Fruit fly (Drosophila melanogaster) whole organism, embryonic: ENCODE measurements around the gene CG11470.
A peak's percentile ranks its signal among the peaks of the same experiment; 100 is the strongest.

ENCODE experiments used
- Atf-2 ChIP-seq: fragments of 200-800 bp; sonication (Bioruptor generic); optimal IDR thresholded peaks from 2 replicates; lab custom pipeline; 2016; ENCODE audit warnings: missing biosample characterization, missing genetic modification characterization
- Awh ChIP-seq: fragments of 200-800 bp; sonication (Bioruptor generic); IDR thresholded peaks from 2 replicates; pipeline ENCODE4, ENCODE4 v1.3.6; 2022; ENCODE audit warnings: missing biosample characterization, missing genetic modification characterization
- CG11456 ChIP-seq: fragments of 200-800 bp; sonication (Bioruptor generic); IDR thresholded peaks from 3 replicates; pipeline ENCODE4 v1.3.6; 2022; ENCODE audit warnings: missing biosample characterization, missing genetic modification characterization
- CG12942 ChIP-seq: fragments of 200-800 bp; sonication (Bioruptor generic); optimal IDR thresholded peaks from 3 replicates; lab custom pipeline; 2016; ENCODE audit warnings: missing biosample characterization, missing genetic modification characterization
- CG14014 ChIP-seq: fragments of 200-800 bp; sonication (Bioruptor generic); IDR thresholded peaks from 2 replicates; pipeline ENCODE4 v1.3.6; 2022; ENCODE audit warnings: missing biosample characterization, missing genetic modification characterization
- CG15514 ChIP-seq: fragments of 200-800 bp; sonication (Bioruptor generic); optimal IDR thresholded peaks from 3 replicates; lab custom pipeline; 2017; ENCODE audit warnings: missing biosample characterization, missing genetic modification characterization, mild to moderate bottlenecking, moderate library complexity, missing genetic modification reagents
- CG15601 ChIP-seq: fragments of 200-800 bp; sonication (Bioruptor generic); optimal IDR thresholded peaks from 3 replicates; lab custom pipeline; 2019; ENCODE audit warnings: missing biosample characterization, mild to moderate bottlenecking, missing genetic modification characterization, moderate library complexity
- CG15696 ChIP-seq: fragments of 200-800 bp; sonication (Bioruptor generic); optimal IDR thresholded peaks from 2 replicates; lab custom pipeline; 2019; ENCODE audit warnings: missing biosample characterization, mild to moderate bottlenecking, missing genetic modification characterization, moderate library complexity
- CG17186 ChIP-seq: fragments of 200-800 bp; sonication (Bioruptor generic); optimal IDR thresholded peaks from 3 replicates; lab custom pipeline; 2017; ENCODE audit warnings: missing biosample characterization, missing genetic modification reagents, missing genetic modification characterization
- CG17612 ChIP-seq: fragments of 200-800 bp; sonication (Bioruptor generic); IDR thresholded peaks from 2 replicates; pipeline ENCODE4 v1.3.6; 2022; ENCODE audit warnings: missing biosample characterization, missing genetic modification characterization
- CG2889 ChIP-seq: fragments of 200-800 bp; sonication (Bioruptor generic); IDR thresholded peaks from 3 replicates; pipeline ENCODE4 v1.3.6; 2022; ENCODE audit warnings: missing biosample characterization, missing genetic modification characterization
- CG31441 ChIP-seq: fragments of 200-800 bp; sonication (Bioruptor generic); IDR thresholded peaks from 2 replicates; pipeline ENCODE4 v1.3.6; 2022; ENCODE audit warnings: missing biosample characterization, missing genetic modification characterization
- CG33213 ChIP-seq: fragments of 200-800 bp; sonication (Bioruptor generic); optimal IDR thresholded peaks from 3 replicates; lab custom pipeline; 2016; ENCODE audit warnings: missing biosample characterization, missing genetic modification characterization
- CG3838 ChIP-seq: fragments of 200-800 bp; sonication (Bioruptor generic); optimal IDR thresholded peaks from 3 replicates; lab custom pipeline; 2016; ENCODE audit warnings: missing biosample characterization, missing genetic modification characterization
- CG4854 ChIP-seq: fragments of 200-800 bp; sonication (Bioruptor generic); optimal IDR thresholded peaks from 2 replicates; lab custom pipeline; 2016; ENCODE audit warnings: missing biosample characterization, missing genetic modification characterization, inconsistent platforms
- CG6175 ChIP-seq: fragments of 200-800 bp; sonication (Bioruptor generic); IDR thresholded peaks from 3 replicates; pipeline ENCODE4 v1.3.6; 2022; ENCODE audit warnings: missing biosample characterization, missing genetic modification characterization
- CG7745 ChIP-seq: fragments of 200-800 bp; sonication (Bioruptor generic); optimal IDR thresholded peaks from 2 replicates; lab custom pipeline; 2018; ENCODE audit warnings: missing biosample characterization, mild to moderate bottlenecking, missing genetic modification characterization, moderate library complexity
- CG7839 ChIP-seq: fragments of 200-800 bp; sonication (Bioruptor generic); optimal IDR thresholded peaks from 3 replicates; lab custom pipeline; 2018; ENCODE audit warnings: missing biosample characterization, mild to moderate bottlenecking, missing genetic modification characterization, moderate library complexity
- CG8290 ChIP-seq, 3 experiments: fragments of 200-800 bp; sonication (Bioruptor generic); optimal IDR thresholded peaks; 2 replicates each; lab custom pipeline; 2016 to 2019; ENCODE audit warnings: missing biosample characterization in 3 of 3, missing genetic modification characterization in 3 of 3, mild to moderate bottlenecking in 2 of 3, moderate library complexity in 1 of 3
- CG9817 ChIP-seq: fragments of 200-800 bp; sonication (Bioruptor generic); optimal IDR thresholded peaks from 2 replicates; lab custom pipeline; 2018; ENCODE audit warnings: missing biosample characterization, mild to moderate bottlenecking, missing genetic modification characterization, moderate library complexity
- Chrac-16 ChIP-seq: fragments of 200-800 bp; sonication (Bioruptor generic); optimal IDR thresholded peaks from 3 replicates; lab custom pipeline; 2016; ENCODE audit warnings: missing biosample characterization, missing genetic modification characterization
- D19B ChIP-seq: fragments of 200-800 bp; sonication (Bioruptor generic); optimal IDR thresholded peaks from 2 replicates; lab custom pipeline; 2017; ENCODE audit warnings: missing biosample characterization, mild to moderate bottlenecking, missing genetic modification characterization
- Dip2 ChIP-seq: fragments of 200-800 bp; sonication (Bioruptor generic); IDR thresholded peaks from 2 replicates; pipeline ENCODE4 v1.3.6; 2022; ENCODE audit warnings: missing biosample characterization, missing genetic modification characterization
- Doc2 ChIP-seq: fragments of 200-800 bp; sonication (Bioruptor generic); IDR thresholded peaks from 2 replicates; pipeline ENCODE4 v1.3.6; 2022; ENCODE audit warnings: missing biosample characterization, missing genetic modification characterization
- Dp ChIP-seq: fragments of 200-800 bp; sonication (Bioruptor generic); optimal IDR thresholded peaks from 2 replicates; lab custom pipeline; 2018; ENCODE audit warnings: missing biosample characterization, mild to moderate bottlenecking, missing genetic modification characterization, moderate library complexity
- Fer3 ChIP-seq: fragments of 200-800 bp; sonication (Bioruptor generic); optimal IDR thresholded peaks from 2 replicates; lab custom pipeline; 2018; ENCODE audit warnings: missing biosample characterization, mild to moderate bottlenecking, missing genetic modification characterization, moderate library complexity
- Gsc ChIP-seq: fragments of 200-800 bp; sonication (Bioruptor generic); IDR thresholded peaks from 2 replicates; pipeline ENCODE4 v1.3.6; 2022; ENCODE audit warnings: missing biosample characterization, missing genetic modification characterization
- H15 ChIP-seq: fragments of 200-800 bp; sonication (Bioruptor generic); IDR thresholded peaks from 3 replicates; pipeline ENCODE4 v1.3.6; 2022; ENCODE audit warnings: missing biosample characterization, missing genetic modification characterization
- Hmx ChIP-seq: fragments of 200-800 bp; sonication (Bioruptor generic); optimal IDR thresholded peaks from 2 replicates; lab custom pipeline; 2016; ENCODE audit warnings: missing biosample characterization, missing genetic modification characterization
- Lpt ChIP-seq: fragments of >200 bp; optimal IDR thresholded peaks from 2 replicates; lab custom pipeline; 2018; ENCODE audit warnings: missing biosample characterization, missing genetic modification characterization
- MTF-1 ChIP-seq: fragments of 200-800 bp; sonication (Bioruptor generic); optimal IDR thresholded peaks from 2 replicates; lab custom pipeline; 2018; ENCODE audit warnings: missing biosample characterization, mild to moderate bottlenecking, missing genetic modification characterization, borderline replicate concordance
- Poxn ChIP-seq: fragments of 200-800 bp; sonication (Bioruptor generic); IDR thresholded peaks from 2 replicates; pipeline ENCODE4 v1.3.6; 2022; ENCODE audit warnings: missing biosample characterization, missing genetic modification characterization
- Sry-β ChIP-seq: fragments of 200-800 bp; sonication (Bioruptor generic); optimal IDR thresholded peaks from 2 replicates; lab custom pipeline; 2018; ENCODE audit warnings: missing biosample characterization, mild to moderate bottlenecking, missing genetic modification characterization, moderate library complexity
- Sry-δ ChIP-seq: fragments of 200-800 bp; sonication (Bioruptor generic); optimal IDR thresholded peaks from 2 replicates; lab custom pipeline; 2016; ENCODE audit warnings: missing biosample characterization, missing genetic modification characterization
- YL-1 ChIP-seq: fragments of 200-800 bp; sonication (Bioruptor generic); optimal IDR thresholded peaks from 3 replicates; lab custom pipeline; 2017; ENCODE audit warnings: missing biosample characterization, mild to moderate bottlenecking, missing genetic modification characterization
- ac ChIP-seq: fragments of 200-800 bp; sonication (Bioruptor generic); optimal IDR thresholded peaks from 3 replicates; lab custom pipeline; 2017; ENCODE audit warnings: missing biosample characterization, mild to moderate bottlenecking, missing genetic modification characterization
- ap ChIP-seq: fragments of 200-800 bp; sonication (Bioruptor generic); IDR thresholded peaks from 2 replicates; pipeline ENCODE4 v1.3.6; 2022; ENCODE audit warnings: missing biosample characterization, missing genetic modification characterization
- bsh ChIP-seq, 2 experiments: fragments of 200-800 bp; sonication (Bioruptor generic); optimal IDR thresholded peaks; 2 replicates each; lab custom pipeline; 2017 to 2018; ENCODE audit warnings: mild to moderate bottlenecking in 2 of 2, missing biosample characterization in 2 of 2, missing genetic modification characterization in 2 of 2, moderate library complexity in 1 of 2
- cas ChIP-seq: fragments of 200-800 bp; sonication (Bioruptor generic); IDR thresholded peaks from 2 replicates; pipeline ENCODE4 v1.3.6; 2022; ENCODE audit warnings: missing biosample characterization, missing genetic modification characterization
- dysf ChIP-seq: fragments of 200-800 bp; sonication (Bioruptor generic); IDR thresholded peaks from 3 replicates; pipeline ENCODE4 v1.3.6; 2022; ENCODE audit warnings: missing biosample characterization, missing genetic modification characterization
- fru ChIP-seq: fragments of >200 bp; optimal IDR thresholded peaks from 2 replicates; lab custom pipeline; 2017
- ftz-f1 ChIP-seq: fragments of 200-800 bp; sonication (Bioruptor generic); optimal IDR thresholded peaks from 2 replicates; lab custom pipeline; 2016; ENCODE audit warnings: missing biosample characterization, missing genetic modification characterization
- gcm ChIP-seq: fragments of 200-800 bp; sonication (Bioruptor generic); optimal IDR thresholded peaks from 2 replicates; lab custom pipeline; 2019; ENCODE audit warnings: missing biosample characterization, mild to moderate bottlenecking, missing genetic modification characterization, moderate library complexity
- ham ChIP-seq: fragments of 200-800 bp; sonication (Bioruptor generic); IDR thresholded peaks from 2 replicates; pipeline ENCODE4 v1.3.6; 2022; ENCODE audit warnings: missing biosample characterization, missing genetic modification characterization
- lov ChIP-seq, 2 experiments: fragments of 200-800 bp in 1 of 2; fragments of >200 bp in 1 of 2; sonication (Bioruptor generic) in 1 of 2; IDR thresholded peaks in 1 of 2; optimal IDR thresholded peaks in 1 of 2; 2 replicates in 1 of 2; 3 replicates in 1 of 2; pipeline versions ENCODE4 v1.3.6 to Lab custom; 2017 to 2022; ENCODE audit warnings: missing biosample characterization in 1 of 2, missing genetic modification characterization in 1 of 2
- nerfin-2 ChIP-seq: fragments of 200-800 bp; sonication (Bioruptor generic); IDR thresholded peaks from 2 replicates; pipeline ENCODE4 v1.3.6; 2022; ENCODE audit warnings: missing biosample characterization, missing genetic modification characterization; ENCODE audit not compliant: partially characterized antibody
- odd ChIP-seq: fragments of 200-800 bp; sonication (Bioruptor generic); optimal IDR thresholded peaks from 2 replicates; lab custom pipeline; 2017; ENCODE audit warnings: missing biosample characterization, mild to moderate bottlenecking, missing genetic modification characterization
- ro ChIP-seq: fragments of 200-800 bp; sonication (Bioruptor generic); IDR thresholded peaks from 2 replicates; pipeline ENCODE4 v1.3.6; 2022; ENCODE audit warnings: missing biosample characterization, missing genetic modification characterization
- sd ChIP-seq: fragments of 200-800 bp; sonication (Bioruptor generic); optimal IDR thresholded peaks from 3 replicates; lab custom pipeline; 2018; ENCODE audit warnings: missing biosample characterization, mild to moderate bottlenecking, missing genetic modification characterization, moderate library complexity
- vfl ChIP-seq: fragments of 200-800 bp; sonication (Bioruptor generic); optimal IDR thresholded peaks from 2 replicates; lab custom pipeline; 2016; ENCODE audit warnings: missing biosample characterization, missing genetic modification characterization
- wdn ChIP-seq: fragments of 200-800 bp; sonication (Bioruptor generic); IDR thresholded peaks from 2 replicates; pipeline ENCODE4 v1.3.6; 2022; ENCODE audit warnings: missing biosample characterization, missing genetic modification characterization

The CG11470 gene

dm6 chr3R:29625883-29626282, 36.3 kb upstream of the CG11470 start (continued):
- TF ChIP-seq nerfin-2 (no peak), Hmx (no peak), ham (GFP tag; lab: Robert Waterston, UW) (0 out of 2 replicates have a peak, but pooled peaks have one; percentile 32), CG9817 (peak; percentile 28), ftz-f1 (GFP tag; lab: Kevin White, UChicago) (no peak), cas (GFP tag; lab: Robert Waterston, UW) (no peak), fru (lab: Kevin White, UChicago) (no peak), Poxn (GFP tag; lab: Robert Waterston, UW) (no peak), CG14014 (GFP tag; lab: Robert Waterston, UW) (no peak), ac (no peak), CG4854 (no peak), Dp (GFP tag; lab: Kevin White, UChicago) (no peak), CG33213 (no peak), lov (optimal IDR thresholded peaks at IDR 0.05; lab: Kevin White, UChicago) (no peak), lov (GFP tag; IDR thresholded peaks at IDR 0.05; lab: Robert Waterston, UW) (0 out of 3 replicates have a peak, but pooled peaks have one; percentile 19), CG7745 (tag; lab: Kevin White, UChicago) (no peak), CG17186 (GFP tag; lab: Kevin White, UChicago) (no peak), CG15696 (tag; lab: Kevin White, UChicago) (no peak), H15 (GFP tag; lab: Robert Waterston, UW) (0 out of 3 replicates have a peak, but pooled peaks have one; percentile 17), CG15601 (no peak), MTF-1 (GFP tag; lab: Kevin White, UChicago) (no peak), CG2889 (GFP tag; lab: Robert Waterston, UW) (no peak), gcm (GFP tag; lab: Kevin White, UChicago) (no peak), CG15514 (GFP tag; lab: Kevin White, UChicago) (peak; percentile 17), ro (GFP tag; lab: Robert Waterston, UW) (no peak), CG3838 (no peak), CG8290 (GFP tag; optimal IDR thresholded peaks at IDR 0.05; lab: Kevin White, UChicago) (no peak), CG8290 (tag; optimal IDR thresholded peaks at IDR 0.05; lab: Kevin White, UChicago) (no peak), Sry-β (GFP tag; lab: Kevin White, UChicago) (no peak), Lpt (GFP tag; lab: Kevin White, UChicago) (no peak), ap (GFP tag; lab: Robert Waterston, UW) (no peak), Dip2 (GFP tag; lab: Robert Waterston, UW) (no peak), wdn (GFP tag; lab: Robert Waterston, UW) (no peak), vfl (GFP tag; lab: Kevin White, UChicago) (no peak), bsh (GFP tag; optimal IDR thresholded peaks at IDR 0.05; lab: Kevin White, UChicago) (peak in 1 of 2 experiments; percentile 44), Chrac-16 (GFP tag; lab: Kevin White, UChicago) (no peak), CG17612 (GFP tag; lab: Robert Waterston, UW) (no peak), Gsc (GFP tag; lab: Robert Waterston, UW) (no peak), YL-1 (GFP tag; lab: Kevin White, UChicago) (no peak), odd (GFP tag; lab: Kevin White, UChicago) (no peak), CG31441 (peak; percentile 60), Fer3 (tag; lab: Kevin White, UChicago) (peak; percentile 44), CG6175 (GFP tag; lab: Robert Waterston, UW) (no peak), CG12942 (GFP tag; lab: Kevin White, UChicago) (no peak), dysf (peak; percentile 48; the same call in 1 of the 3 replicates), CG7839 (tag; lab: Kevin White, UChicago) (peak; percentile 64), D19B (GFP tag; lab: Kevin White, UChicago) (peak; percentile 0), Atf-2 (GFP tag; lab: Kevin White, UChicago) (no peak), Doc2 (GFP tag; lab: Robert Waterston, UW) (no peak), Sry-δ (GFP tag; lab: Kevin White, UChicago) (no peak), Awh (no peak), CG11456 (peak; percentile 64; the same call in 1 of the 3 replicates), sd (tag; lab: Kevin White, UChicago) (peak; percentile 24)
